Fruit fly (Drosophila melanogaster) whole organism, embryonic: ENCODE measurements around the gene Pez.
A peak's percentile ranks its signal among the peaks of the same experiment; 100 is the strongest.

Source experiments
- Adf1 ChIP-seq: fragments of 200-800 bp; sonication (Bioruptor generic); IDR thresholded peaks from 2 replicates; pipeline ENCODE4 v1.3.6; 2022; ENCODE audit warnings: missing biosample characterization, missing genetic modification characterization
- CG10267 ChIP-seq: fragments of 200-800 bp; sonication (Bioruptor generic); optimal IDR thresholded peaks from 2 replicates; lab custom pipeline; 2018; ENCODE audit warnings: missing biosample characterization, mild to moderate bottlenecking, missing genetic modification characterization, moderate library complexity
- CG10366 ChIP-seq: fragments of 200-800 bp; sonication (Bioruptor generic); IDR thresholded peaks from 2 replicates; pipeline ENCODE4 v1.3.6; 2022; ENCODE audit warnings: missing biosample characterization, missing genetic modification characterization
- CG12219 ChIP-seq: fragments of 200-800 bp; sonication (Bioruptor generic); optimal IDR thresholded peaks from 3 replicates; lab custom pipeline; 2018; ENCODE audit warnings: missing biosample characterization, mild to moderate bottlenecking, missing genetic modification characterization
- CG14014 ChIP-seq: fragments of 200-800 bp; sonication (Bioruptor generic); IDR thresholded peaks from 2 replicates; pipeline ENCODE4 v1.3.6; 2022; ENCODE audit warnings: missing biosample characterization, missing genetic modification characterization
- CG14050 ChIP-seq: fragments of 200-800 bp; sonication (Bioruptor generic); IDR thresholded peaks from 3 replicates; pipeline ENCODE4 v1.3.6; 2022; ENCODE audit warnings: missing biosample characterization, missing genetic modification characterization
- CG15269 ChIP-seq: fragments of 200-800 bp; sonication (Bioruptor generic); optimal IDR thresholded peaks from 2 replicates; lab custom pipeline; 2018; ENCODE audit warnings: missing biosample characterization, mild to moderate bottlenecking, missing genetic modification characterization, moderate library complexity
- CG17186 ChIP-seq: fragments of 200-800 bp; sonication (Bioruptor generic); optimal IDR thresholded peaks from 3 replicates; lab custom pipeline; 2017; ENCODE audit warnings: missing biosample characterization, missing genetic modification reagents, missing genetic modification characterization
- CG17359 ChIP-seq: fragments of 200-800 bp; sonication (Bioruptor generic); optimal IDR thresholded peaks from 3 replicates; lab custom pipeline; 2018; ENCODE audit warnings: missing biosample characterization, mild to moderate bottlenecking, missing genetic modification characterization, moderate library complexity
- CG18764 ChIP-seq: fragments of 200-800 bp; sonication (Bioruptor generic); optimal IDR thresholded peaks from 3 replicates; lab custom pipeline; 2016; ENCODE audit warnings: missing biosample characterization, missing genetic modification characterization
- CG32767 ChIP-seq: fragments of 200-800 bp; sonication (Bioruptor generic); IDR thresholded peaks from 2 replicates; pipeline ENCODE4 v1.3.6; 2022; ENCODE audit warnings: missing biosample characterization, missing genetic modification characterization
- CG42726 ChIP-seq: fragments of 200-800 bp; sonication (Bioruptor generic); IDR thresholded peaks from 2 replicates; pipeline ENCODE4 v1.3.6; 2022; ENCODE audit warnings: missing biosample characterization, missing genetic modification characterization; ENCODE audit not compliant: partially characterized antibody
- CG7372 ChIP-seq: fragments of 200-800 bp; sonication (Bioruptor generic); IDR thresholded peaks from 2 replicates; pipeline ENCODE4 v1.3.6; 2022; ENCODE audit warnings: missing biosample characterization, missing genetic modification characterization
- CG7745 ChIP-seq: fragments of 200-800 bp; sonication (Bioruptor generic); optimal IDR thresholded peaks from 2 replicates; lab custom pipeline; 2018; ENCODE audit warnings: missing biosample characterization, mild to moderate bottlenecking, missing genetic modification characterization, moderate library complexity
- CG7928 ChIP-seq: fragments of 200-800 bp; sonication (Bioruptor generic); optimal IDR thresholded peaks from 2 replicates; lab custom pipeline; 2017; ENCODE audit warnings: missing biosample characterization, mild to moderate bottlenecking, missing genetic modification characterization
- CoRest ChIP-seq: fragments of 200-800 bp; sonication (Bioruptor generic); optimal IDR thresholded peaks from 3 replicates; lab custom pipeline; 2018; ENCODE audit warnings: missing biosample characterization, mild to moderate bottlenecking, missing genetic modification characterization, moderate library complexity
- Fer1 ChIP-seq: fragments of 200-800 bp; sonication (Bioruptor generic); optimal IDR thresholded peaks from 2 replicates; lab custom pipeline; 2017; ENCODE audit warnings: missing biosample characterization, mild to moderate bottlenecking, missing genetic modification characterization
- GATAe ChIP-seq: fragments of 200-800 bp; sonication (Bioruptor generic); conservative IDR thresholded peaks from 2 replicates; pipeline ENCODE4 v1.3.6; 2022; ENCODE audit warnings: missing biosample characterization, missing genetic modification characterization
- HHEX ChIP-seq: fragments of 200-800 bp; sonication (Bioruptor generic); optimal IDR thresholded peaks from 3 replicates; lab custom pipeline; 2017; ENCODE audit warnings: missing biosample characterization, mild to moderate bottlenecking, missing genetic modification characterization, missing genetic modification reagents
- Hmr ChIP-seq: fragments of 200-800 bp; sonication (Bioruptor generic); optimal IDR thresholded peaks from 3 replicates; lab custom pipeline; 2017; ENCODE audit warnings: mild to moderate bottlenecking, missing biosample characterization, missing genetic modification reagents, missing genetic modification characterization
- Hr78 ChIP-seq, 2 experiments: fragments of 200-800 bp in 1 of 2; fragments of >200 bp in 1 of 2; sonication (Bioruptor generic) in 1 of 2; optimal IDR thresholded peaks; 2 replicates each; lab custom pipeline; 2017 to 2019; ENCODE audit warnings: missing biosample characterization in 2 of 2, missing genetic modification characterization in 2 of 2, mild to moderate bottlenecking in 1 of 2, moderate library complexity in 1 of 2
- Meics ChIP-seq: fragments of 200-800 bp; sonication (Bioruptor generic); optimal IDR thresholded peaks from 2 replicates; lab custom pipeline; 2017; ENCODE audit warnings: missing biosample characterization, mild to moderate bottlenecking, missing genetic modification characterization
- NC2β ChIP-seq: fragments of 200-800 bp; sonication (Bioruptor generic); optimal IDR thresholded peaks from 2 replicates; lab custom pipeline; 2016; ENCODE audit warnings: missing biosample characterization, missing genetic modification characterization
- Oaz ChIP-seq: fragments of 200-800 bp; sonication (Bioruptor generic); IDR thresholded peaks from 2 replicates; pipeline ENCODE4 v1.3.6; 2022; ENCODE audit warnings: missing biosample characterization, missing genetic modification characterization
- Optix ChIP-seq: fragments of 200-800 bp; sonication (Bioruptor generic); IDR thresholded peaks from 3 replicates; pipeline ENCODE4 v1.3.6; 2022; ENCODE audit warnings: missing biosample characterization, missing genetic modification characterization
- Rfx ChIP-seq: fragments of 200-800 bp; sonication (Bioruptor generic); IDR thresholded peaks from 2 replicates; pipeline ENCODE4 v1.3.6; 2022; ENCODE audit warnings: missing biosample characterization, missing genetic modification characterization
- bab2 ChIP-seq: fragments of 200-800 bp; sonication (Bioruptor generic); optimal IDR thresholded peaks from 2 replicates; lab custom pipeline; 2016; ENCODE audit warnings: missing biosample characterization, missing genetic modification characterization
- bsh ChIP-seq, 2 experiments: fragments of 200-800 bp; sonication (Bioruptor generic); optimal IDR thresholded peaks; 2 replicates each; lab custom pipeline; 2017 to 2018; ENCODE audit warnings: mild to moderate bottlenecking in 2 of 2, missing biosample characterization in 2 of 2, missing genetic modification characterization in 2 of 2, moderate library complexity in 1 of 2
- cad ChIP-seq: fragments of >200 bp; optimal IDR thresholded peaks from 2 replicates; lab custom pipeline; 2017; ENCODE audit warnings: missing biosample characterization, missing genetic modification characterization
- emc ChIP-seq: fragments of 200-800 bp; sonication (Bioruptor generic); optimal IDR thresholded peaks from 2 replicates; lab custom pipeline; 2016; ENCODE audit warnings: missing biosample characterization, missing genetic modification characterization
- en ChIP-seq: fragments of 200-800 bp; sonication (Bioruptor generic); optimal IDR thresholded peaks from 2 replicates; lab custom pipeline; 2016; ENCODE audit warnings: missing biosample characterization, missing genetic modification characterization
- exex ChIP-seq: fragments of 200-800 bp; sonication (Bioruptor generic); optimal IDR thresholded peaks from 4 replicates; lab custom pipeline; 2018; ENCODE audit warnings: missing biosample characterization, mild to moderate bottlenecking, missing genetic modification characterization, moderate library complexity
- gem ChIP-seq: fragments of 200-800 bp; sonication (Bioruptor generic); optimal IDR thresholded peaks from 2 replicates; lab custom pipeline; 2019; ENCODE audit warnings: missing biosample characterization, mild to moderate bottlenecking, missing genetic modification characterization, moderate library complexity
- gfzf ChIP-seq: fragments of 200-800 bp; sonication (Bioruptor generic); optimal IDR thresholded peaks from 2 replicates; lab custom pipeline; 2016; ENCODE audit warnings: missing biosample characterization, mild to moderate bottlenecking, missing genetic modification characterization, moderate library complexity
- grau ChIP-seq: fragments of 200-800 bp; optimal IDR thresholded peaks from 3 replicates; lab custom pipeline; 2019; ENCODE audit warnings: missing biosample characterization, mild to moderate bottlenecking, missing genetic modification characterization, moderate library complexity
- kay ChIP-seq: fragments of 200-800 bp; sonication (Bioruptor generic); optimal IDR thresholded peaks from 2 replicates; lab custom pipeline; 2016; ENCODE audit warnings: missing biosample characterization, missing genetic modification characterization
- lab ChIP-seq: fragments of 200-800 bp; sonication (Bioruptor generic); optimal IDR thresholded peaks from 3 replicates; lab custom pipeline; 2017; ENCODE audit warnings: missing biosample characterization, missing genetic modification characterization, mild to moderate bottlenecking, moderate library complexity, missing genetic modification reagents
- lmd ChIP-seq: fragments of 200-800 bp; sonication (Bioruptor generic); IDR thresholded peaks from 2 replicates; pipeline ENCODE4 v1.3.6; 2022; ENCODE audit warnings: missing biosample characterization, missing genetic modification characterization
- nom ChIP-seq: fragments of 200-800 bp; sonication (Bioruptor generic); optimal IDR thresholded peaks from 2 replicates; lab custom pipeline; 2017; ENCODE audit warnings: missing biosample characterization, missing genetic modification characterization, mild to moderate bottlenecking, moderate library complexity, missing genetic modification reagents
- run ChIP-seq: fragments of 200-800 bp; sonication (Bioruptor generic); optimal IDR thresholded peaks from 3 replicates; lab custom pipeline; 2018; ENCODE audit warnings: missing biosample characterization, mild to moderate bottlenecking, missing genetic modification characterization
- salm ChIP-seq: fragments of 200-800 bp; sonication (Bioruptor generic); optimal IDR thresholded peaks from 2 replicates; lab custom pipeline; 2018; ENCODE audit warnings: missing biosample characterization, mild to moderate bottlenecking, missing genetic modification characterization
- schlank ChIP-seq: fragments of 200-800 bp; sonication (Bioruptor generic); optimal IDR thresholded peaks from 2 replicates; lab custom pipeline; 2018; ENCODE audit warnings: missing biosample characterization, mild to moderate bottlenecking, missing genetic modification characterization
- slou ChIP-seq: fragments of 200-800 bp; sonication (Bioruptor generic); optimal IDR thresholded peaks from 3 replicates; lab custom pipeline; 2016; ENCODE audit warnings: missing biosample characterization, missing genetic modification characterization
- trh ChIP-seq: fragments of 200-800 bp; sonication (Bioruptor generic); optimal IDR thresholded peaks from 2 replicates; lab custom pipeline; 2016; ENCODE audit warnings: missing biosample characterization, missing genetic modification characterization
- unc-4 ChIP-seq: fragments of 200-800 bp; sonication (Bioruptor generic); IDR thresholded peaks from 2 replicates; pipeline ENCODE4 v1.3.6; 2022; ENCODE audit warnings: missing biosample characterization, missing genetic modification characterization; ENCODE audit not compliant: partially characterized antibody
- usp ChIP-seq: fragments of >200 bp; optimal IDR thresholded peaks from 2 replicates; lab custom pipeline; 2017; ENCODE audit warnings: missing biosample characterization, missing genetic modification characterization
- vnd ChIP-seq: fragments of 200-800 bp; sonication (Bioruptor generic); IDR thresholded peaks from 3 replicates; pipeline ENCODE4 v1.3.6; 2022; ENCODE audit warnings: missing biosample characterization, missing genetic modification characterization; ENCODE audit not compliant: partially characterized antibody
- wdn ChIP-seq: fragments of 200-800 bp; sonication (Bioruptor generic); IDR thresholded peaks from 2 replicates; pipeline ENCODE4 v1.3.6; 2022; ENCODE audit warnings: missing biosample characterization, missing genetic modification characterization

Pez gene

dm6 chr2L:6356686-6357362 lies 18.4 kb upstream of the Pez start (continued):
- TF ChIP-seq CoRest (tag; lab: Kevin White, UChicago) (no peak), CG18764 (GFP tag; lab: Kevin White, UChicago) (peak; percentile 56), emc (no peak), lab (GFP tag; lab: Kevin White, UChicago) (peak; percentile 68), exex (no peak), CG7928 (GFP tag; lab: Kevin White, UChicago) (no peak), Adf1 (GFP tag; lab: Robert Waterston, UW) (no peak), CG14050 (GFP tag; lab: Robert Waterston, UW) (no peak), grau (tag; lab: Kevin White, UChicago) (peak; percentile 34), CG10267 (tag; lab: Kevin White, UChicago) (peak; percentile 58), usp (GFP tag; lab: Kevin White, UChicago) (no peak), trh (GFP tag; lab: Kevin White, UChicago) (no peak), CG12219 (GFP tag; lab: Kevin White, UChicago) (peak; percentile 32), CG17359 (tag; lab: Kevin White, UChicago) (peak; percentile 59), gfzf (GFP tag; lab: Kevin White, UChicago) (no peak), Optix (0 out of 3 replicates have a peak, but pooled peaks have one; percentile 40), gem (tag; lab: Kevin White, UChicago) (no peak), kay (GFP tag; lab: Kevin White, UChicago) (no peak), CG7745 (tag; lab: Kevin White, UChicago) (no peak), CG17186 (GFP tag; lab: Kevin White, UChicago) (no peak), bab2 (GFP tag; lab: Kevin White, UChicago) (no peak), salm (tag; lab: Kevin White, UChicago) (no peak), nom (GFP tag; lab: Kevin White, UChicago) (no peak), schlank (tag; lab: Kevin White, UChicago) (no peak), GATAe (GFP tag; lab: Robert Waterston, UW) (no peak), CG7372 (GFP tag; lab: Robert Waterston, UW) (no peak), Meics (GFP tag; lab: Kevin White, UChicago) (peak; percentile 58), CG10366 (GFP tag; lab: Robert Waterston, UW) (peak; percentile 10; the same call in 1 of the 2 replicates), cad (GFP tag; lab: Kevin White, UChicago) (no peak), CG15269 (peak; percentile 28), Rfx (GFP tag; lab: Robert Waterston, UW) (peak; percentile 67), lmd (peak; percentile 40; the same call in 1 of the 2 replicates), en (peak; percentile 43), NC2β (GFP tag; lab: Kevin White, UChicago) (no peak), unc-4 (GFP tag; lab: Robert Waterston, UW) (no peak), Oaz (GFP tag; lab: Robert Waterston, UW) (0 out of 2 replicates have a peak, but pooled peaks have one; percentile 28), vnd (no peak), run (no peak), bsh (GFP tag; optimal IDR thresholded peaks at IDR 0.05; lab: Kevin White, UChicago) (peak in 1 of 2 experiments; percentile 49), Fer1 (peak; percentile 72), CG32767 (no peak), slou (GFP tag; lab: Kevin White, UChicago) (no peak), CG42726 (GFP tag; lab: Robert Waterston, UW) (0 out of 2 replicates have a peak, but pooled peaks have one; percentile 27), wdn (GFP tag; lab: Robert Waterston, UW) (0 out of 2 replicates have a peak, but pooled peaks have one; percentile 6), CG14014 (GFP tag; lab: Robert Waterston, UW) (no peak), Hmr (GFP tag; lab: Kevin White, UChicago) (peak; percentile 30), Hr78 (GFP tag; optimal IDR thresholded peaks at IDR 0.05; lab: Kevin White, UChicago) (no peak), HHEX (GFP tag; lab: Kevin White, UChicago) (peak; percentile 22)
